Fruit fly (Drosophila melanogaster) whole organism, prepupa: ENCODE measurements around the gene a10.

Source experiments
- Blimp-1 ChIP-seq: fragments of 200-800 bp; sonication (Bioruptor generic); optimal IDR thresholded peaks from 3 replicates; lab custom pipeline; 2017; ENCODE audit warnings: missing biosample characterization, missing genetic modification characterization, mild to moderate bottlenecking, moderate library complexity, missing genetic modification reagents
- CG10631 ChIP-seq: fragments of 200-800 bp; sonication (Bioruptor generic); optimal IDR thresholded peaks from 2 replicates; lab custom pipeline; 2016; ENCODE audit warnings: missing biosample characterization, missing genetic modification characterization
- CG10669 ChIP-seq: fragments of 200-800 bp; sonication (Bioruptor generic); optimal IDR thresholded peaks from 3 replicates; lab custom pipeline; 2018; ENCODE audit warnings: missing biosample characterization, mild to moderate bottlenecking, missing genetic modification characterization, moderate library complexity
- CG11294 ChIP-seq: fragments of 200-800 bp; sonication (Bioruptor generic); IDR thresholded peaks from 2 replicates; pipeline ENCODE4 v1.3.6; 2022; ENCODE audit warnings: missing biosample characterization, missing genetic modification characterization
- CG11762 ChIP-seq: fragments of 200-800 bp; sonication (Bioruptor generic); optimal IDR thresholded peaks from 3 replicates; lab custom pipeline; 2016; ENCODE audit warnings: missing biosample characterization, missing genetic modification characterization; ENCODE audit not compliant: insufficient read depth
- CG11902 ChIP-seq: fragments of 200-800 bp; sonication (Bioruptor generic); optimal IDR thresholded peaks from 3 replicates; lab custom pipeline; 2016; ENCODE audit warnings: missing biosample characterization, missing genetic modification characterization
- CG15336 ChIP-seq: fragments of 200-800 bp; sonication (Bioruptor generic); IDR thresholded peaks from 2 replicates; pipeline ENCODE4 v1.3.6; 2022; ENCODE audit warnings: missing biosample characterization, missing genetic modification characterization
- CG1621 ChIP-seq: fragments of 200-800 bp; sonication (Bioruptor generic); optimal IDR thresholded peaks from 3 replicates; lab custom pipeline; 2018; ENCODE audit warnings: missing biosample characterization, mild to moderate bottlenecking, missing genetic modification characterization
- CG16779 ChIP-seq: fragments of 200-800 bp; sonication (Bioruptor generic); optimal IDR thresholded peaks from 3 replicates; lab custom pipeline; 2017; ENCODE audit warnings: missing biosample characterization, mild to moderate bottlenecking, missing genetic modification characterization
- CG3032 ChIP-seq: fragments of 200-800 bp; optimal IDR thresholded peaks from 2 replicates; lab custom pipeline; 2019; ENCODE audit warnings: missing biosample characterization, mild to moderate bottlenecking, missing genetic modification characterization, moderate library complexity
- CG31627 ChIP-seq: fragments of 200-800 bp; sonication (Bioruptor generic); optimal IDR thresholded peaks from 3 replicates; lab custom pipeline; 2016; ENCODE audit warnings: missing biosample characterization, missing genetic modification characterization
- CG32006 ChIP-seq: fragments of 200-800 bp; sonication (Bioruptor generic); optimal IDR thresholded peaks from 3 replicates; lab custom pipeline; 2017; ENCODE audit warnings: missing biosample characterization, mild to moderate bottlenecking, missing genetic modification characterization
- CG3919 ChIP-seq: fragments of 200-800 bp; sonication (Bioruptor generic); optimal IDR thresholded peaks from 3 replicates; lab custom pipeline; 2016; ENCODE audit warnings: missing biosample characterization, missing genetic modification characterization
- CG6163 ChIP-seq: fragments of 200-800 bp; sonication (Bioruptor generic); IDR thresholded peaks from 3 replicates; pipeline ENCODE4 v1.3.6; 2022; ENCODE audit warnings: missing biosample characterization, missing genetic modification characterization
- CG6808 ChIP-seq: fragments of 200-800 bp; sonication (Bioruptor generic); optimal IDR thresholded peaks from 3 replicates; lab custom pipeline; 2017; ENCODE audit warnings: missing biosample characterization, missing genetic modification characterization, mild to moderate bottlenecking, moderate library complexity, missing genetic modification reagents
- CG7368 ChIP-seq: fragments of 200-800 bp; sonication (Bioruptor generic); optimal IDR thresholded peaks from 3 replicates; lab custom pipeline; 2016; ENCODE audit warnings: missing biosample characterization, missing genetic modification characterization
- CG8119 ChIP-seq: fragments of 200-800 bp; sonication (Bioruptor generic); IDR thresholded peaks from 3 replicates; pipeline ENCODE4 v1.3.6; 2022; ENCODE audit warnings: missing biosample characterization, missing genetic modification characterization
- CG8632 ChIP-seq: fragments of 200-800 bp; sonication (Bioruptor generic); optimal IDR thresholded peaks from 3 replicates; lab custom pipeline; 2016; ENCODE audit warnings: missing biosample characterization, missing genetic modification characterization
- CG9139 ChIP-seq: fragments of 200-800 bp; sonication (Bioruptor generic); optimal IDR thresholded peaks from 3 replicates; lab custom pipeline; 2017; ENCODE audit warnings: missing biosample characterization, mild to moderate bottlenecking, missing genetic modification characterization
- Eip75B ChIP-seq: fragments of 200-800 bp; sonication (Bioruptor generic); optimal IDR thresholded peaks from 3 replicates; lab custom pipeline; 2016; ENCODE audit warnings: missing biosample characterization, missing genetic modification characterization
- Eip78C ChIP-seq: fragments of 200-800 bp; sonication (Bioruptor generic); peaks from one replicate; lab custom pipeline; 2016; ENCODE audit warnings: missing biosample characterization, missing genetic modification characterization
- Eip93F ChIP-seq: fragments of 200-800 bp; sonication (Bioruptor generic); optimal IDR thresholded peaks from 2 replicates; lab custom pipeline; 2016; ENCODE audit warnings: missing biosample characterization, mild to moderate bottlenecking, missing genetic modification characterization
- Ets21C ChIP-seq: fragments of 200-800 bp; sonication (Bioruptor generic); optimal IDR thresholded peaks from 3 replicates; lab custom pipeline; 2016; ENCODE audit warnings: missing biosample characterization, missing genetic modification characterization
- Ets96B ChIP-seq: fragments of 200-800 bp; optimal IDR thresholded peaks from 2 replicates; lab custom pipeline; 2019; ENCODE audit warnings: missing biosample characterization, mild to moderate bottlenecking, missing genetic modification characterization, moderate library complexity
- Gug ChIP-seq: fragments of 200-800 bp; sonication (Bioruptor generic); IDR thresholded peaks from 2 replicates; pipeline ENCODE4 v1.3.6; 2022; ENCODE audit warnings: missing biosample characterization, missing genetic modification characterization
- Hr38 ChIP-seq: sonication (Bioruptor generic); optimal IDR thresholded peaks from 2 replicates; lab custom pipeline; 2016; ENCODE audit warnings: missing biosample characterization, missing genetic modification characterization
- Hr39 ChIP-seq: fragments of 200-800 bp; sonication (Bioruptor generic); optimal IDR thresholded peaks from 2 replicates; lab custom pipeline; 2016; ENCODE audit warnings: missing biosample characterization, missing genetic modification characterization
- Hr4 ChIP-seq: fragments of 200-800 bp; sonication (Bioruptor generic); optimal IDR thresholded peaks from 3 replicates; lab custom pipeline; 2016; ENCODE audit warnings: missing biosample characterization, missing genetic modification characterization
- Lpt ChIP-seq: fragments of 200-800 bp; sonication (Bioruptor generic); optimal IDR thresholded peaks from 3 replicates; lab custom pipeline; 2016; ENCODE audit warnings: missing biosample characterization, missing genetic modification characterization
- Met ChIP-seq: fragments of 200-800 bp; sonication (Bioruptor generic); optimal IDR thresholded peaks from 3 replicates; lab custom pipeline; 2016; ENCODE audit warnings: missing biosample characterization, missing genetic modification characterization
- OdsH ChIP-seq: fragments of 200-800 bp; sonication (Bioruptor generic); optimal IDR thresholded peaks from 3 replicates; lab custom pipeline; 2016; ENCODE audit warnings: missing biosample characterization, missing genetic modification characterization
- Smox ChIP-seq: fragments of 200-800 bp; sonication (Bioruptor generic); optimal IDR thresholded peaks from 3 replicates; lab custom pipeline; 2016; ENCODE audit warnings: missing biosample characterization, missing genetic modification characterization
- Sox14 ChIP-seq: fragments of 200-800 bp; sonication (Bioruptor generic); optimal IDR thresholded peaks from 3 replicates; lab custom pipeline; 2016; ENCODE audit warnings: missing biosample characterization, missing genetic modification characterization
- Sox15 ChIP-seq: fragments of 200-800 bp; sonication (Bioruptor generic); optimal IDR thresholded peaks from 3 replicates; lab custom pipeline; 2016; ENCODE audit warnings: missing biosample characterization, missing genetic modification characterization
- achi ChIP-seq: fragments of 200-800 bp; sonication (Bioruptor generic); optimal IDR thresholded peaks from 3 replicates; lab custom pipeline; 2016; ENCODE audit warnings: missing biosample characterization, missing genetic modification characterization
- acj6 ChIP-seq: fragments of 200-800 bp; sonication (Bioruptor generic); optimal IDR thresholded peaks from 3 replicates; lab custom pipeline; 2016; ENCODE audit warnings: missing biosample characterization, missing genetic modification characterization
- cyc ChIP-seq: fragments of 200-800 bp; sonication (Bioruptor generic); optimal IDR thresholded peaks from 3 replicates; lab custom pipeline; 2016; ENCODE audit warnings: missing biosample characterization, missing genetic modification characterization
- dac ChIP-seq: fragments of 200-800 bp; sonication (Bioruptor generic); optimal IDR thresholded peaks from 2 replicates; lab custom pipeline; 2017; ENCODE audit warnings: missing biosample characterization, mild to moderate bottlenecking, missing genetic modification characterization
- eg ChIP-seq: fragments of 200-800 bp; sonication (Bioruptor generic); IDR thresholded peaks from 3 replicates; pipeline ENCODE4 v1.3.6; 2022; ENCODE audit warnings: missing biosample characterization, missing genetic modification characterization
- esn ChIP-seq: fragments of 200-800 bp; sonication (Bioruptor generic); optimal IDR thresholded peaks from 2 replicates; lab custom pipeline; 2016; ENCODE audit warnings: missing biosample characterization, mild to moderate bottlenecking, missing genetic modification characterization, moderate library complexity
- fd59A ChIP-seq: fragments of 200-800 bp; sonication (Bioruptor generic); optimal IDR thresholded peaks from 2 replicates; lab custom pipeline; 2017; ENCODE audit warnings: missing biosample characterization, mild to moderate bottlenecking, missing genetic modification characterization, missing genetic modification reagents
- fd85E ChIP-seq: fragments of 200-800 bp; sonication (Bioruptor generic); optimal IDR thresholded peaks from 3 replicates; lab custom pipeline; 2016; ENCODE audit warnings: missing biosample characterization, missing genetic modification characterization
- pdm3 ChIP-seq: fragments of 200-800 bp; sonication (Bioruptor generic); optimal IDR thresholded peaks from 3 replicates; lab custom pipeline; 2016; ENCODE audit warnings: missing biosample characterization, missing genetic modification characterization
- ss ChIP-seq, 2 experiments: fragments of 200-800 bp; sonication (Bioruptor generic); optimal IDR thresholded peaks; 2 replicates in 1 of 2; 3 replicates in 1 of 2; lab custom pipeline; 2017 to 2018; ENCODE audit warnings: mild to moderate bottlenecking in 2 of 2, missing biosample characterization in 2 of 2, missing genetic modification characterization in 2 of 2, moderate library complexity in 1 of 2
- svp ChIP-seq: fragments of 200-800 bp; sonication (Bioruptor generic); peaks from one replicate; lab custom pipeline; 2016; ENCODE audit warnings: missing biosample characterization, missing genetic modification characterization

Gene a10

dm6 chr3L:16975638-16976528 is 47.7 kb downstream of the a10 start (continued):
- TF ChIP-seq CG15336 (GFP tag; lab: Robert Waterston, UW) (peak; percentile 40; the same call in 1 of the 2 replicates), Sox15 (peak; percentile 38), Gug (GFP tag; lab: Robert Waterston, UW) (peak; percentile 10; the same call in 1 of the 2 replicates), Eip75B (peak; percentile 85), acj6 (GFP tag; lab: Kevin White, UChicago) (peak; percentile 71), Hr39 (GFP tag; lab: Kevin White, UChicago) (peak; percentile 78), Hr4 (GFP tag; lab: Kevin White, UChicago) (peak; percentile 60), CG3919 (GFP tag; lab: Kevin White, UChicago) (peak; percentile 63), ss (GFP tag; optimal IDR thresholded peaks at IDR 0.05; lab: Kevin White, UChicago) (peak; percentile 46 to 59), CG7368 (GFP tag; lab: Kevin White, UChicago) (peak; percentile 46), CG10669 (GFP tag; lab: Kevin White, UChicago) (peak; percentile 77), dac (GFP tag; lab: Kevin White, UChicago) (peak; percentile 51), esn (GFP tag; lab: Kevin White, UChicago) (peak; percentile 87), CG3032 (tag; lab: Kevin White, UChicago) (peak; percentile 73), Smox (GFP tag; lab: Kevin White, UChicago) (peak; percentile 68), CG31627 (GFP tag; lab: Kevin White, UChicago) (peak; percentile 78), fd85E (no peak), CG16779 (tag; lab: Kevin White, UChicago) (no peak), CG32006 (GFP tag; lab: Kevin White, UChicago) (peak; percentile 87), Blimp-1 (GFP tag; lab: Kevin White, UChicago) (peak; percentile 47), CG11902 (GFP tag; lab: Kevin White, UChicago) (peak; percentile 57), svp (GFP tag; lab: Kevin White, UChicago) (peak; percentile 92), CG11762 (GFP tag; lab: Kevin White, UChicago) (peak; percentile 47), CG1621 (tag; lab: Kevin White, UChicago) (peak; percentile 30), cyc (peak; percentile 66), CG10631 (peak; percentile 81), CG6163 (peak; percentile 48), CG8632 (peak; percentile 59), OdsH (GFP tag; lab: Kevin White, UChicago) (peak; percentile 59), achi (GFP tag; lab: Kevin White, UChicago) (peak; percentile 69), Hr38 (GFP tag; lab: Kevin White, UChicago) (no peak), eg (GFP tag; lab: Robert Waterston, UW) (peak; percentile 42; the same call in 2 of the 3 replicates), Sox14 (GFP tag; lab: Kevin White, UChicago) (peak; percentile 78)
- TF ChIP-seq, all 60 proteins: peak for 52

dm6 chr3L:16974645-16975151 is 48.8 kb downstream of the a10 start:
- TF ChIP-seq svp (GFP tag; lab: Kevin White, UChicago) = peak; percentile 74
- TF ChIP-seq pdm3 (GFP tag; lab: Kevin White, UChicago) = peak; percentile 37
- TF ChIP-seq CG6808 (GFP tag; lab: Kevin White, UChicago) = peak; percentile 24
- TF ChIP-seq cyc = peak; percentile 45
- no peak for TF ChIP-seq fd59A (GFP tag; lab: Kevin White, UChicago)
- TF ChIP-seq achi (GFP tag; lab: Kevin White, UChicago) = peak; percentile 8
- peak; percentile 61 for TF ChIP-seq Smox (GFP tag; lab: Kevin White, UChicago)
- peak; percentile 18 for TF ChIP-seq CG9139
- peak; percentile 8; the same call in 1 of the 2 replicates for TF ChIP-seq CG11294
- peak; percentile 62 for TF ChIP-seq CG11762 (GFP tag; lab: Kevin White, UChicago)
- TF ChIP-seq Ets21C (GFP tag; lab: Kevin White, UChicago) = no peak
- TF ChIP-seq Eip93F (GFP tag; lab: Kevin White, UChicago) = no peak
- TF ChIP-seq Ets96B (tag; lab: Kevin White, UChicago) = no peak
- TF ChIP-seq CG3919 (GFP tag; lab: Kevin White, UChicago) = peak; percentile 76
- peak; percentile 43 for TF ChIP-seq Hr4 (GFP tag; lab: Kevin White, UChicago)
- no peak for TF ChIP-seq Hr38 (GFP tag; lab: Kevin White, UChicago)
- TF ChIP-seq Lpt (GFP tag; lab: Kevin White, UChicago) = no peak
- no peak for TF ChIP-seq dac (GFP tag; lab: Kevin White, UChicago)
- TF ChIP-seq fd85E = no peak
- TF ChIP-seq CG15336 (GFP tag; lab: Robert Waterston, UW) = peak; percentile 63
- no peak for TF ChIP-seq Gug (GFP tag; lab: Robert Waterston, UW)
- peak; percentile 52 for TF ChIP-seq Met (GFP tag; lab: Kevin White, UChicago)
- no peak for TF ChIP-seq CG8632
- TF ChIP-seq CG8119 (GFP tag; lab: Robert Waterston, UW) = peak; percentile 46; the same call in 2 of the 3 replicates
- peak; percentile 82 for TF ChIP-seq Eip78C
- TF ChIP-seq CG31627 (GFP tag; lab: Kevin White, UChicago) = no peak
- peak; percentile 35 for TF ChIP-seq acj6 (GFP tag; lab: Kevin White, UChicago)
- TF ChIP-seq CG6163 = no peak
- no peak for TF ChIP-seq CG1621 (tag; lab: Kevin White, UChicago)
